Fruit fly (Drosophila melanogaster) whole organism, embryonic: Measurements from ENCODE around the gene fok.
A peak's percentile ranks its signal among the peaks of the same experiment; 100 is the strongest.

Experiments
- Ada2b ChIP-seq: fragments of 200-800 bp; sonication (Bioruptor generic); IDR thresholded peaks from 2 replicates; pipeline ENCODE4 v1.3.6; 2022; ENCODE audit warnings: missing biosample characterization, missing genetic modification characterization
- B-H2 ChIP-seq: fragments of 200-800 bp; sonication (Bioruptor generic); optimal IDR thresholded peaks from 2 replicates; lab custom pipeline; 2018; ENCODE audit warnings: missing biosample characterization, mild to moderate bottlenecking, missing genetic modification characterization
- C15 ChIP-seq: fragments of 200-800 bp; sonication (Bioruptor generic); IDR thresholded peaks from 3 replicates; pipeline ENCODE4 v1.3.6; 2022; ENCODE audit warnings: missing biosample characterization, missing genetic modification characterization
- CG10209 ChIP-seq: fragments of 200-800 bp; sonication (Bioruptor generic); optimal IDR thresholded peaks from 3 replicates; lab custom pipeline; 2017; ENCODE audit warnings: missing biosample characterization, mild to moderate bottlenecking, missing genetic modification characterization, missing genetic modification reagents
- CG10431 ChIP-seq: fragments of 200-800 bp; sonication (Bioruptor generic); optimal IDR thresholded peaks from 3 replicates; lab custom pipeline; 2018; ENCODE audit warnings: missing biosample characterization, mild to moderate bottlenecking, missing genetic modification characterization
- CG10543 ChIP-seq: fragments of 200-800 bp; sonication (Bioruptor generic); optimal IDR thresholded peaks from 3 replicates; lab custom pipeline; 2017; ENCODE audit warnings: missing biosample characterization, mild to moderate bottlenecking, missing genetic modification characterization, moderate library complexity
- CG11398 ChIP-seq: fragments of 200-800 bp; sonication (Bioruptor generic); optimal IDR thresholded peaks from 2 replicates; lab custom pipeline; 2016; ENCODE audit warnings: missing biosample characterization, missing genetic modification characterization
- CG12219 ChIP-seq: fragments of 200-800 bp; sonication (Bioruptor generic); optimal IDR thresholded peaks from 3 replicates; lab custom pipeline; 2018; ENCODE audit warnings: missing biosample characterization, mild to moderate bottlenecking, missing genetic modification characterization
- CG12769 ChIP-seq: fragments of 200-800 bp; sonication (Bioruptor generic); optimal IDR thresholded peaks from 2 replicates; lab custom pipeline; 2019; ENCODE audit warnings: missing biosample characterization, mild to moderate bottlenecking, missing genetic modification characterization, moderate library complexity
- CG14014 ChIP-seq: fragments of 200-800 bp; sonication (Bioruptor generic); IDR thresholded peaks from 2 replicates; pipeline ENCODE4 v1.3.6; 2022; ENCODE audit warnings: missing biosample characterization, missing genetic modification characterization
- CG16863 ChIP-seq: fragments of 200-800 bp; sonication (Bioruptor generic); optimal IDR thresholded peaks from 3 replicates; lab custom pipeline; 2016; ENCODE audit warnings: missing biosample characterization, missing genetic modification characterization
- CG17361 ChIP-seq: fragments of 200-800 bp; sonication (Bioruptor generic); IDR thresholded peaks from 3 replicates; pipeline ENCODE4 v1.3.6; 2022; ENCODE audit warnings: missing biosample characterization, missing genetic modification characterization
- CG17385 ChIP-seq: fragments of 200-800 bp; sonication (Bioruptor generic); optimal IDR thresholded peaks from 3 replicates; lab custom pipeline; 2018; ENCODE audit warnings: missing biosample characterization, mild to moderate bottlenecking, missing genetic modification characterization
- CG1792 ChIP-seq: fragments of 200-800 bp; sonication (Bioruptor generic); optimal IDR thresholded peaks from 2 replicates; lab custom pipeline; 2016; ENCODE audit warnings: missing biosample characterization, missing genetic modification characterization
- CG18011 ChIP-seq: fragments of 200-800 bp; sonication (Bioruptor generic); optimal IDR thresholded peaks from 2 replicates; lab custom pipeline; 2017; ENCODE audit warnings: missing biosample characterization, missing genetic modification characterization, mild to moderate bottlenecking, moderate library complexity, missing genotype
- CG18764 ChIP-seq: fragments of 200-800 bp; sonication (Bioruptor generic); optimal IDR thresholded peaks from 3 replicates; lab custom pipeline; 2016; ENCODE audit warnings: missing biosample characterization, missing genetic modification characterization
- CG2889 ChIP-seq: fragments of 200-800 bp; sonication (Bioruptor generic); IDR thresholded peaks from 3 replicates; pipeline ENCODE4 v1.3.6; 2022; ENCODE audit warnings: missing biosample characterization, missing genetic modification characterization
- CG31388 ChIP-seq: fragments of 200-800 bp; sonication (Bioruptor generic); optimal IDR thresholded peaks from 2 replicates; lab custom pipeline; 2016; ENCODE audit warnings: missing biosample characterization, missing genetic modification characterization
- CG3407 ChIP-seq: fragments of 200-800 bp; sonication (Bioruptor generic); optimal IDR thresholded peaks from 2 replicates; lab custom pipeline; 2018; ENCODE audit warnings: missing biosample characterization, mild to moderate bottlenecking, missing genetic modification characterization
- CG34422 ChIP-seq: fragments of 200-800 bp; sonication (Bioruptor generic); IDR thresholded peaks from 3 replicates; pipeline ENCODE4 v1.3.6; 2022; ENCODE audit warnings: missing biosample characterization, missing genetic modification characterization
- CG42726 ChIP-seq: fragments of 200-800 bp; sonication (Bioruptor generic); IDR thresholded peaks from 2 replicates; pipeline ENCODE4 v1.3.6; 2022; ENCODE audit warnings: missing biosample characterization, missing genetic modification characterization; ENCODE audit not compliant: partially characterized antibody
- CG5180 ChIP-seq: fragments of 200-800 bp; sonication (Bioruptor generic); optimal IDR thresholded peaks from 3 replicates; lab custom pipeline; 2017; ENCODE audit warnings: missing biosample characterization, missing genetic modification characterization, mild to moderate bottlenecking, moderate library complexity, missing genetic modification reagents
- CG9932 ChIP-seq: fragments of 200-800 bp; sonication (Bioruptor generic); IDR thresholded peaks from 2 replicates; pipeline ENCODE4 v1.3.6; 2022; ENCODE audit warnings: missing biosample characterization, missing genetic modification characterization
- CrebB ChIP-seq: fragments of 200-800 bp; sonication (Bioruptor generic); optimal IDR thresholded peaks from 3 replicates; lab custom pipeline; 2018; ENCODE audit warnings: missing biosample characterization, mild to moderate bottlenecking, missing genetic modification characterization
- Dll ChIP-seq: fragments of 200-800 bp; sonication (Bioruptor generic); IDR thresholded peaks from 4 replicates; pipeline ENCODE4 v1.3.6; 2022; ENCODE audit warnings: missing biosample characterization, missing genetic modification characterization; ENCODE audit not compliant: partially characterized antibody
- Dp ChIP-seq: fragments of 200-800 bp; sonication (Bioruptor generic); optimal IDR thresholded peaks from 2 replicates; lab custom pipeline; 2018; ENCODE audit warnings: missing biosample characterization, mild to moderate bottlenecking, missing genetic modification characterization, moderate library complexity
- Gug ChIP-seq: fragments of 200-800 bp; sonication (Bioruptor generic); IDR thresholded peaks from 4 replicates; pipeline ENCODE4 v1.3.6; 2022; ENCODE audit warnings: missing biosample characterization, missing genetic modification characterization
- H2.0 ChIP-seq: fragments of 200-800 bp; sonication (Bioruptor generic); IDR thresholded peaks from 2 replicates; pipeline ENCODE4 v1.3.6; 2022; ENCODE audit warnings: missing biosample characterization, missing genetic modification characterization
- HmgD ChIP-seq: fragments of 200-800 bp; sonication (Bioruptor generic); optimal IDR thresholded peaks from 3 replicates; lab custom pipeline; 2016; ENCODE audit warnings: missing biosample characterization, missing genetic modification characterization
- Hmx ChIP-seq: fragments of 200-800 bp; sonication (Bioruptor generic); optimal IDR thresholded peaks from 2 replicates; lab custom pipeline; 2016; ENCODE audit warnings: missing biosample characterization, missing genetic modification characterization
- Kr ChIP-seq: fragments of 200-800 bp; sonication (Bioruptor generic); optimal IDR thresholded peaks from 2 replicates; lab custom pipeline; 2017; ENCODE audit warnings: missing biosample characterization, mild to moderate bottlenecking, missing genetic modification characterization
- Lpt ChIP-seq: fragments of >200 bp; optimal IDR thresholded peaks from 2 replicates; lab custom pipeline; 2018; ENCODE audit warnings: missing biosample characterization, missing genetic modification characterization
- Nf-YC ChIP-seq: fragments of 200-800 bp; optimal IDR thresholded peaks from 3 replicates; lab custom pipeline; 2019; ENCODE audit warnings: missing biosample characterization, mild to moderate bottlenecking, missing genetic modification characterization, moderate library complexity
- NfI ChIP-seq: fragments of 200-800 bp; sonication (Bioruptor generic); optimal IDR thresholded peaks from 3 replicates; lab custom pipeline; 2018; ENCODE audit warnings: missing biosample characterization, mild to moderate bottlenecking, missing genetic modification characterization, moderate library complexity
- Optix ChIP-seq: fragments of 200-800 bp; sonication (Bioruptor generic); IDR thresholded peaks from 3 replicates; pipeline ENCODE4 v1.3.6; 2022; ENCODE audit warnings: missing biosample characterization, missing genetic modification characterization
- Sry-β ChIP-seq: fragments of 200-800 bp; sonication (Bioruptor generic); optimal IDR thresholded peaks from 2 replicates; lab custom pipeline; 2018; ENCODE audit warnings: missing biosample characterization, mild to moderate bottlenecking, missing genetic modification characterization, moderate library complexity
- Sry-δ ChIP-seq: fragments of 200-800 bp; sonication (Bioruptor generic); optimal IDR thresholded peaks from 2 replicates; lab custom pipeline; 2016; ENCODE audit warnings: missing biosample characterization, missing genetic modification characterization
- TFAM ChIP-seq: fragments of 200-800 bp; sonication (Bioruptor generic); optimal IDR thresholded peaks from 2 replicates; lab custom pipeline; 2017; ENCODE audit warnings: missing biosample characterization, missing genetic modification characterization, inconsistent platforms
- ac ChIP-seq: fragments of 200-800 bp; sonication (Bioruptor generic); optimal IDR thresholded peaks from 3 replicates; lab custom pipeline; 2017; ENCODE audit warnings: missing biosample characterization, mild to moderate bottlenecking, missing genetic modification characterization
- aop ChIP-seq: fragments of 200-800 bp; sonication (Bioruptor generic); IDR thresholded peaks from 2 replicates; pipeline ENCODE4 v1.3.6; 2022; ENCODE audit warnings: missing biosample characterization, missing genetic modification characterization
- ato ChIP-seq: fragments of 200-800 bp; sonication (Bioruptor generic); IDR thresholded peaks from 2 replicates; pipeline ENCODE4 v1.3.6; 2022; ENCODE audit warnings: missing biosample characterization, missing genetic modification characterization; ENCODE audit not compliant: partially characterized antibody
- cato ChIP-seq: fragments of 200-800 bp; sonication (Bioruptor generic); optimal IDR thresholded peaks from 2 replicates; lab custom pipeline; 2016; ENCODE audit warnings: missing biosample characterization, missing genetic modification characterization, borderline replicate concordance
- dmrt99B ChIP-seq: fragments of 200-800 bp; sonication (Bioruptor generic); optimal IDR thresholded peaks from 2 replicates; lab custom pipeline; 2018; ENCODE audit warnings: missing biosample characterization, mild to moderate bottlenecking, missing genetic modification characterization, moderate library complexity
- en ChIP-seq: fragments of 200-800 bp; sonication (Bioruptor generic); optimal IDR thresholded peaks from 2 replicates; lab custom pipeline; 2016; ENCODE audit warnings: missing biosample characterization, missing genetic modification characterization
- kay ChIP-seq: fragments of 200-800 bp; sonication (Bioruptor generic); optimal IDR thresholded peaks from 2 replicates; lab custom pipeline; 2016; ENCODE audit warnings: missing biosample characterization, missing genetic modification characterization
- otp ChIP-seq: fragments of 200-800 bp; sonication (Bioruptor generic); IDR thresholded peaks from 3 replicates; pipeline ENCODE4, ENCODE4 v1.3.6; 2022; ENCODE audit warnings: missing biosample characterization, missing genetic modification characterization
- shn ChIP-seq: fragments of 200-800 bp; sonication (Bioruptor generic); optimal IDR thresholded peaks from 3 replicates; lab custom pipeline; 2016; ENCODE audit warnings: missing biosample characterization, missing genetic modification characterization
- slp2 ChIP-seq: fragments of 200-800 bp; sonication (Bioruptor generic); optimal IDR thresholded peaks from 2 replicates; lab custom pipeline; 2016; ENCODE audit warnings: missing biosample characterization, missing genetic modification characterization
- toy ChIP-seq: fragments of 200-800 bp; sonication (Bioruptor generic); IDR thresholded peaks from 2 replicates; pipeline ENCODE4 v1.3.6; 2022; ENCODE audit warnings: missing biosample characterization, missing genetic modification characterization

fok gene

dm6 chr2L:20084785-20085555 is at the start of gene fok (continued):
- TF ChIP-seq HmgD (peak; percentile 70), Nf-YC (tag; lab: Kevin White, UChicago) (peak; percentile 92), CG3407 (GFP tag; lab: Kevin White, UChicago) (peak; percentile 91), CrebB (tag; lab: Kevin White, UChicago) (peak; percentile 96), cato (GFP tag; lab: Kevin White, UChicago) (peak; percentile 91), CG12769 (tag; lab: Kevin White, UChicago) (peak; percentile 95), CG11398 (GFP tag; lab: Kevin White, UChicago) (peak; percentile 92), Sry-β (GFP tag; lab: Kevin White, UChicago) (peak; percentile 52), Sry-δ (GFP tag; lab: Kevin White, UChicago) (peak; percentile 61), CG14014 (peak; percentile 94), TFAM (peak; percentile 78), Hmx (GFP tag; lab: Kevin White, UChicago) (peak; percentile 94), CG17385 (GFP tag; lab: Kevin White, UChicago) (peak; percentile 94), shn (GFP tag; lab: Kevin White, UChicago) (peak; percentile 93), CG16863 (GFP tag; lab: Kevin White, UChicago) (peak; percentile 95), Optix (GFP tag; lab: Robert Waterston, UW) (peak; percentile 88), B-H2 (peak; percentile 97), dmrt99B (peak; percentile 98), ato (GFP tag; lab: Robert Waterston, UW) (no peak), CG1792 (GFP tag; lab: Kevin White, UChicago) (peak; percentile 89), CG18011 (peak; percentile 86), kay (GFP tag; lab: Kevin White, UChicago) (peak; percentile 95), otp (GFP tag; lab: Robert Waterston, UW) (peak; percentile 86), ac (GFP tag; lab: Kevin White, UChicago) (peak; percentile 89), aop (peak; percentile 74), Kr (GFP tag; lab: Kevin White, UChicago) (peak; percentile 30), CG17361 (GFP tag; lab: Robert Waterston, UW) (peak; percentile 96), Dp (GFP tag; lab: Kevin White, UChicago) (peak; percentile 26), en (peak; percentile 85), CG2889 (GFP tag; lab: Robert Waterston, UW) (peak; percentile 89), CG42726 (GFP tag; lab: Robert Waterston, UW) (peak; percentile 43; the same call in 1 of the 2 replicates), CG5180 (GFP tag; lab: Kevin White, UChicago) (peak; percentile 92), Lpt (GFP tag; lab: Kevin White, UChicago) (no peak), Ada2b (GFP tag; lab: Robert Waterston, UW) (peak; percentile 91), C15 (no peak), H2.0 (GFP tag; lab: Robert Waterston, UW) (peak; percentile 91), CG9932 (GFP tag; lab: Robert Waterston, UW) (peak; percentile 96), Dll (GFP tag; lab: Robert Waterston, UW) (peak; percentile 32; the same call in 1 of the 4 replicates), CG10431 (GFP tag; lab: Kevin White, UChicago) (peak; percentile 89), CG12219 (GFP tag; lab: Kevin White, UChicago) (peak; percentile 97), CG10209 (peak; percentile 96), CG34422 (GFP tag; lab: Robert Waterston, UW) (peak; percentile 93), Gug (GFP tag; lab: Robert Waterston, UW) (peak; percentile 92), CG31388 (GFP tag; lab: Kevin White, UChicago) (peak; percentile 86), NfI (GFP tag; lab: Kevin White, UChicago) (peak; percentile 96), toy (GFP tag; lab: Robert Waterston, UW) (peak; percentile 81), CG18764 (peak; percentile 88), slp2 (peak; percentile 86), CG10543 (peak; percentile 100)
